Worm (Caenorhabditis elegans): ENCODE results near the gene nhr-197.

DNA sequence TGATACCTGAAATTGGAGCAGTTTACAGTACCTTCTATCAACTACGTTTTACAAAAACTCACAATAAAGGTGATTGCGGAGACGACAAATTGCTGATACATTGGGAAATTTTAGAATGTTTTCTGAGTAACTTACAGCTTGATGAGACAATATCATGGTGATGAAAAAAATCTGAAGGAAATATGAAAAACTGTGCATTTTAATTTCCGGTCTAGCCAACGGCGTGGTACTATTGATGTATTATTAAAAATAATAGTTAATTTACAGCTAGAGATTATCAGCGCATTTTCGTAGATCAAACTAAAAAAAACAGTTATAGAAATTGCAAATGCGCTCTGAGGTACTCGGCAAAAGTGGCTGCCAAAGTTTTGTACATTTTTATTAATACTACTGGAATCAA, 10.3 kb downstream of the nhr-197 start, which contains the start of gene srx-29:
- TF ChIP-seq pha-2 (tag; optimal IDR thresholded peaks at IDR 0.05) (no peak), pag-3 (tag; optimal IDR thresholded peaks at IDR 0.05; ENCODE audit: borderline replicate concordance) (no peak), ets-4 (tag; optimal IDR thresholded peaks at IDR 0.05) (no peak), ceh-2 (tag; optimal IDR thresholded peaks at IDR 0.05) (no peak), ama-1 (optimal IDR thresholded peaks at IDR 0.05) (no peak)
